Worm (Caenorhabditis elegans): ENCODE data around the gene rpl-36.
A peak's percentile ranks its signal among the peaks of the same experiment; 100 is the strongest.

The rpl-36 gene

ce11 chrIII:7159246-7159645, 20.8 kb upstream of the rpl-36 start:
- TF ChIP-seq madf-10 (tag; optimal IDR thresholded peaks at IDR 0.05) (no peak), ceh-100 (GFP tag; IDR thresholded peaks at IDR 0.05) (no peak), K11D2.4 (GFP tag; IDR thresholded peaks at IDR 0.05) (no peak), hlh-26 (GFP tag; conservative IDR thresholded peaks at IDR 0.05) (no peak), ekl-4 (GFP tag; IDR thresholded peaks at IDR 0.05) (no peak), bed-1 (GFP tag; IDR thresholded peaks at IDR 0.05) (no peak), ceh-58 (GFP tag; IDR thresholded peaks at IDR 0.05) (no peak)

- TF ChIP-seq rcor-1 (GFP tag; IDR thresholded peaks at IDR 0.05) (no peak), lin-54 (GFP tag; optimal IDR thresholded peaks at IDR 0.05) (no peak), sdz-38 (tag; optimal IDR thresholded peaks at IDR 0.05) (no peak), ztf-25 (GFP tag; IDR thresholded peaks at IDR 0.05) (no peak), chd-7 (tag; optimal IDR thresholded peaks at IDR 0.05) (no peak), ets-4 (GFP tag; optimal IDR thresholded peaks at IDR 0.05) (no peak), sptf-2 (GFP tag; optimal IDR thresholded peaks at IDR 0.05) (no peak), unc-130 (GFP tag; optimal IDR thresholded peaks at IDR 0.05) (no peak), F57C9.4 (tag; optimal IDR thresholded peaks at IDR 0.05) (no peak), madf-3 (GFP tag; IDR thresholded peaks at IDR 0.05) (no peak)
Observed at ce11 chrIII:7161055-7161454, 19.0 kb upstream of the rpl-36 start, which contains the start of gene rnp-7. TSS of gene rnp-7 (minus strand) at chrIII:7161155.

- TF ChIP-seq hsf-1 (GFP tag; IDR thresholded peaks at IDR 0.05) (peak; percentile 62; the same call in 1 of the 2 replicates), madf-6 (GFP tag; IDR thresholded peaks at IDR 0.05) (peak; percentile 78), ztf-22 (GFP tag; optimal IDR thresholded peaks at IDR 0.05) (peak; percentile 7), mel-28 (tag; optimal IDR thresholded peaks at IDR 0.05; ENCODE audit: borderline replicate concordance) (no peak), nfya-2 (GFP tag; IDR thresholded peaks at IDR 0.05) (no peak), unc-62 (GFP tag; optimal IDR thresholded peaks at IDR 0.05) (peak; percentile 20), C17E4.6 (GFP tag; IDR thresholded peaks at IDR 0.05) (peak; percentile 89), lag-1 (GFP tag; IDR thresholded peaks at IDR 0.05) (no peak), dpff-1 (tag; optimal IDR thresholded peaks at IDR 0.05) (no peak), K12H6.12 (tag; optimal IDR thresholded peaks at IDR 0.05) (peak; percentile 73), akir-1 (GFP tag; optimal IDR thresholded peaks at IDR 0.05) (no peak), zfh-2 (GFP tag; conservative IDR thresholded peaks at IDR 0.05) (peak; percentile 77), sptf-2 (GFP tag; optimal IDR thresholded peaks at IDR 0.05) (no peak), F37B4.10 (GFP tag; IDR thresholded peaks at IDR 0.05) (no peak), lin-54 (GFP tag; optimal IDR thresholded peaks at IDR 0.05) (peak; percentile 97), nhr-80 (tag; optimal IDR thresholded peaks at IDR 0.05) (peak; percentile 68), ekl-4 (GFP tag; IDR thresholded peaks at IDR 0.05) (peak; percentile 94), chd-7 (tag; optimal IDR thresholded peaks at IDR 0.05) (peak; percentile 31), nhr-90 (tag; optimal IDR thresholded peaks at IDR 0.05) (no peak), F22D6.2 (tag; optimal IDR thresholded peaks at IDR 0.05) (no peak), mcd-1 (GFP tag; IDR thresholded peaks at IDR 0.05) (peak; percentile 93), ceh-58 (GFP tag; IDR thresholded peaks at IDR 0.05) (no peak), lsl-1 (GFP tag; optimal IDR thresholded peaks at IDR 0.05) (peak; percentile 80), repo-1 (tag; optimal IDR thresholded peaks at IDR 0.05) (peak; percentile 1), F23B12.7 (tag; optimal IDR thresholded peaks at IDR 0.05; ENCODE audit: insufficient read depth) (peak; percentile 80), snpc-1.1 (tag; optimal IDR thresholded peaks at IDR 0.05; ENCODE audit: insufficient read depth) (peak; percentile 74), aptf-3 (GFP tag; IDR thresholded peaks at IDR 0.05) (no peak), rcor-1 (GFP tag; IDR thresholded peaks at IDR 0.05) (peak; percentile 88), rec-8 (tag; optimal IDR thresholded peaks at IDR 0.05) (no peak), bed-2 (GFP tag; IDR thresholded peaks at IDR 0.05) (no peak), hlh-12 (tag; optimal IDR thresholded peaks at IDR 0.05) (no peak), egl-44 (GFP tag; IDR thresholded peaks at IDR 0.05) (no peak), F33H1.4 (GFP tag; IDR thresholded peaks at IDR 0.05) (peak; percentile 80), ztf-6 (GFP tag; IDR thresholded peaks at IDR 0.05) (no peak)
Observed at ce11 chrIII:7162065-7162762, 17.8 kb upstream of the rpl-36 start, which contains the start of the genes syf-2 and K04G7.1. TSS of gene syf-2 (minus strand) at chrIII:7162115. TSS of gene K04G7.1 (plus strand) at chrIII:7162712.
